Fruit fly (Drosophila melanogaster) whole organism, adult: Measurements from ENCODE around the gene Mbs.

Experiments
- CG11617 ChIP-seq: fragments of 200-800 bp; sonication (Bioruptor generic); optimal IDR thresholded peaks from 2 replicates; lab custom pipeline; 2017; ENCODE audit warnings: mild to moderate bottlenecking, missing biosample characterization, missing genetic modification reagents, missing genetic modification characterization
- CG12768 ChIP-seq: fragments of 200-800 bp; sonication (Bioruptor generic); optimal IDR thresholded peaks from 2 replicates; lab custom pipeline; 2017; ENCODE audit warnings: missing biosample characterization, missing genetic modification characterization, mild to moderate bottlenecking, moderate library complexity, missing genetic modification reagents
- CG14711 ChIP-seq: fragments of 200-800 bp; sonication (Bioruptor generic); optimal IDR thresholded peaks from 2 replicates; lab custom pipeline; 2018; ENCODE audit warnings: missing biosample characterization, mild to moderate bottlenecking, missing genetic modification characterization, moderate library complexity
- CG1620 ChIP-seq: fragments of 200-800 bp; sonication (Bioruptor generic); optimal IDR thresholded peaks from 2 replicates; lab custom pipeline; 2016; ENCODE audit warnings: missing biosample characterization, missing genetic modification characterization
- CG33017 ChIP-seq: fragments of 200-800 bp; sonication (Bioruptor generic); optimal IDR thresholded peaks from 2 replicates; lab custom pipeline; 2018; ENCODE audit warnings: missing biosample characterization, mild to moderate bottlenecking, missing genetic modification characterization, moderate library complexity
- CG5204 ChIP-seq: fragments of 200-800 bp; sonication (Bioruptor generic); optimal IDR thresholded peaks from 2 replicates; lab custom pipeline; 2016; ENCODE audit warnings: missing biosample characterization, missing genetic modification characterization
- CG7045 ChIP-seq: fragments of 200-800 bp; sonication (Bioruptor generic); optimal IDR thresholded peaks from 2 replicates; lab custom pipeline; 2017; ENCODE audit warnings: missing biosample characterization, mild to moderate bottlenecking, missing genetic modification characterization
- CG7101 ChIP-seq: fragments of 200-800 bp; sonication (Bioruptor generic); optimal IDR thresholded peaks from 2 replicates; lab custom pipeline; 2018; ENCODE audit warnings: missing biosample characterization, mild to moderate bottlenecking, missing genetic modification characterization, moderate library complexity
- Clk ChIP-seq: fragments of 200-800 bp; sonication (Bioruptor generic); optimal IDR thresholded peaks from 2 replicates; lab custom pipeline; 2017; ENCODE audit warnings: missing biosample characterization, missing genetic modification characterization
- Crg-1 ChIP-seq: fragments of 200-800 bp; sonication (Bioruptor generic); optimal IDR thresholded peaks from 2 replicates; lab custom pipeline; 2016; ENCODE audit warnings: missing biosample characterization, missing genetic modification characterization
- Hr96 ChIP-seq: fragments of 200-800 bp; sonication (Bioruptor generic); optimal IDR thresholded peaks from 2 replicates; lab custom pipeline; 2016; ENCODE audit warnings: missing biosample characterization, missing genetic modification characterization
- Mnt ChIP-seq: fragments of 200-800 bp; sonication (Bioruptor generic); optimal IDR thresholded peaks from 2 replicates; lab custom pipeline; 2016; ENCODE audit warnings: missing biosample characterization, mild to moderate bottlenecking, missing genetic modification characterization
- bab1 ChIP-seq: fragments of 200-800 bp; sonication (Bioruptor generic); optimal IDR thresholded peaks from 3 replicates; lab custom pipeline; 2019; ENCODE audit warnings: missing biosample characterization, mild to moderate bottlenecking, missing genetic modification characterization, moderate library complexity
- cic ChIP-seq: fragments of 200-800 bp; sonication (Bioruptor generic); optimal IDR thresholded peaks from 2 replicates; lab custom pipeline; 2017; ENCODE audit warnings: missing biosample characterization, mild to moderate bottlenecking, missing genetic modification characterization, moderate library complexity
- cnc ChIP-seq, 2 experiments: fragments of >200 bp; optimal IDR thresholded peaks; 2 replicates each; lab custom pipeline; 2017
- kay ChIP-seq: fragments of 200-800 bp; sonication (Bioruptor generic); peaks from one replicate; lab custom pipeline; 2016; ENCODE audit warnings: missing biosample characterization, missing genetic modification characterization, borderline replicate concordance
- ovo ChIP-seq: fragments of 200-800 bp; sonication (Bioruptor generic); optimal IDR thresholded peaks from 2 replicates; lab custom pipeline; 2016; ENCODE audit warnings: missing biosample characterization, missing genetic modification characterization
- pad ChIP-seq: fragments of 200-800 bp; sonication (Bioruptor generic); optimal IDR thresholded peaks from 3 replicates; lab custom pipeline; 2017; ENCODE audit warnings: missing biosample characterization, missing genetic modification characterization, mild to moderate bottlenecking, moderate library complexity, missing genetic modification reagents
- tj ChIP-seq: fragments of 200-800 bp; sonication (Bioruptor generic); optimal IDR thresholded peaks from 3 replicates; lab custom pipeline; 2017; ENCODE audit warnings: missing biosample characterization, mild to moderate bottlenecking, missing genetic modification characterization, moderate library complexity
- toe ChIP-seq: fragments of 200-800 bp; sonication (Bioruptor generic); optimal IDR thresholded peaks from 2 replicates; lab custom pipeline; 2016; ENCODE audit warnings: missing biosample characterization, missing genetic modification characterization

Mbs gene

dm6 chr3L:16052145-16053025 is 626 bp downstream of the Mbs start:
- TF ChIP-seq Hr96 (no peak), pad (GFP tag; lab: Kevin White, UChicago) (no peak), toe (GFP tag; lab: Kevin White, UChicago) (no peak), kay (GFP tag; lab: Kevin White, UChicago) (peak; percentile 42), Mnt (GFP tag; lab: Kevin White, UChicago) (no peak), cic (peak; percentile 63), Clk (GFP tag; lab: Kevin White, UChicago) (no peak), Crg-1 (no peak), CG1620 (no peak), CG7101 (tag; lab: Kevin White, UChicago) (no peak), bab1 (GFP tag; lab: Kevin White, UChicago) (no peak), cnc (optimal IDR thresholded peaks at IDR 0.05; lab: Kevin White, UChicago) (no peak), CG11617 (no peak), CG7045 (no peak), CG12768 (peak; percentile 94), CG5204 (GFP tag; lab: Kevin White, UChicago) (no peak), CG33017 (tag; lab: Kevin White, UChicago) (no peak), tj (peak; percentile 17), ovo (GFP tag; lab: Kevin White, UChicago) (no peak), CG14711 (tag; lab: Kevin White, UChicago) (no peak)

dm6 chr3L:16053026-16053556 is 1.3 kb downstream of the Mbs start:
- TF ChIP-seq bab1 (GFP tag; lab: Kevin White, UChicago) (no peak), CG33017 (tag; lab: Kevin White, UChicago) (no peak), ovo (GFP tag; lab: Kevin White, UChicago) (no peak), kay (GFP tag; lab: Kevin White, UChicago) (no peak), toe (GFP tag; lab: Kevin White, UChicago) (no peak), CG7045 (no peak), CG14711 (tag; lab: Kevin White, UChicago) (no peak), cnc (optimal IDR thresholded peaks at IDR 0.05; lab: Kevin White, UChicago) (no peak), Hr96 (no peak), Clk (GFP tag; lab: Kevin White, UChicago) (no peak), Crg-1 (no peak), Mnt (GFP tag; lab: Kevin White, UChicago) (no peak), CG12768 (no peak), tj (no peak), cic (no peak), pad (GFP tag; lab: Kevin White, UChicago) (no peak), CG11617 (no peak)

DNA sequence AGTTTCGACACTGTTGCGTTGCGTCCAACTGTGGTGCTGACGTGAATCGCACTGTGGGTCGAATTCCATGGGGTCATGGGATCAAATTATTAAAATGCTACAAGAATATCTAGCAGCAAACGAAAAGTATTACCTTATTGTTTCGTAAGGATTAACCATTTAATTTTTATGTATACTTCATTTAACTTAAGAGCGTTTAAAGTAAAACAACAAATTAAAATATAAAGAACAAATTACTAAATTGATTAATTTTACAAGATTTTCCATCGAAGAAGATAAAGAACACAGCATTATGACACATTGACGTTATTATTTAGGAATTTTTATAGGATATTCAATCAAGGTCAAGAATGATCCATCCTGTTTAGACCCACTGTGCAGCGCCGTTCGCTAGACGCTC is 2.3 kb downstream of the Mbs start:
- TF ChIP-seq Clk (GFP tag; lab: Kevin White, UChicago) = no peak
- TF ChIP-seq CG12768 = peak; percentile 38
- peak; percentile 2 for TF ChIP-seq CG14711 (tag; lab: Kevin White, UChicago)

dm6 chr3L:16056101-16056891 is 4.5 kb downstream of the Mbs start:
- TF ChIP-seq Clk (GFP tag; lab: Kevin White, UChicago) (no peak), Mnt (GFP tag; lab: Kevin White, UChicago) (no peak), kay (GFP tag; lab: Kevin White, UChicago) (peak; percentile 13)

DNA sequence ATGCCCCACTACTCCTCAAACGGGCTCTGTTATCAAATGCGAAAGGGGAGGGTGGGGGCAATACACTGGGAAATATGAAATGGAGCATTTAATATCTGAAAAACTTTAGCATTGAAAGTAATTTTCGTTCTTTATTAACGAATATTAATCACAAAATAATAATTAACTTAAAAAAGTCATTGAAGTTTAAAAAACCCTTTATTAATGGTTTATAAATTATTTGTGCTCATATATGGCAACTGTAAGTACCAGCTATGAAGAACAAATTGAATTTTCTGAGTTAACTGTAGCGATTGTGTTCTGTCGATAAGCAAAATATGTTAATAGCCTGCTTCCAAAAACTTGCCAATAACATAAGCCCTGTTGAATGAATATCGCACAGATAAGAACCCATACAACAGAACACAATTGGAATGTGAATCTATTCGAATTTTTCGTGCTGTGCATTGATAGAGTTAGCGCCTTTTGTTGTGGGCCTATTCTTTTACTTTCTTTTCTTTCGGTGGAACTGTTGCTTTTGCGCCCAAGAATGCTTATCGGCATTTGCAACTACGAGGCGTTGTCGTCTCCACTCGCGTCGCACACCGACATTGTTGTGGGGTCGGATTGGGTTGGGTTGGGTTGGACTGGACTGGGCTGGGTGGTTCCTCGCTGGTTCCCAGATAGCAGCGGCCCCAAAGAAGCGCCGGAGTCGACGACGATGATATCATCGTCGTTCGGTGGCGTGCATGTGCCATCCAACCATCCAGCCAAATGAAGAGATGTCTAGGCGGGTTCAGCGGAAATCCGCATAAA is 9.2 kb downstream of the Mbs start:
- TF ChIP-seq cnc (optimal IDR thresholded peaks at IDR 0.05; lab: Kevin White, UChicago) = no peak
- TF ChIP-seq CG12768 = peak; percentile 3
- no peak for TF ChIP-seq pad (GFP tag; lab: Kevin White, UChicago)
- no peak for TF ChIP-seq bab1 (GFP tag; lab: Kevin White, UChicago)
- no peak for TF ChIP-seq kay (GFP tag; lab: Kevin White, UChicago)
- TF ChIP-seq CG11617 = peak; percentile 1
- TF ChIP-seq ovo (GFP tag; lab: Kevin White, UChicago) = no peak

dm6 chr3L:16082251-16082650 is 30.5 kb downstream of the Mbs start, which contains the start of gene CG33258:
Gene CG33258 (plus strand): TSS chr3L:16082551.
- TF ChIP-seq pad (GFP tag; lab: Kevin White, UChicago) = no peak
- TF ChIP-seq ovo (GFP tag; lab: Kevin White, UChicago) = no peak
- no peak for TF ChIP-seq Crg-1
- no peak for TF ChIP-seq kay (GFP tag; lab: Kevin White, UChicago)
- no peak for TF ChIP-seq CG33017 (tag; lab: Kevin White, UChicago)
